Worm (Caenorhabditis elegans): ENCODE results near the gene srj-11.

The srj-11 gene

ce11 chrV:3276184-3276583 lies 35.0 kb downstream of the srj-11 start:
- TF ChIP-seq B0310.2 (tag; optimal IDR thresholded peaks at IDR 0.05) (no peak), ama-1 (optimal IDR thresholded peaks at IDR 0.05) (no peak), hmg-4 (GFP tag; optimal IDR thresholded peaks at IDR 0.05) (no peak), sea-1 (GFP tag; conservative IDR thresholded peaks at IDR 0.05) (no peak)

ce11 chrV:3278101-3278639 lies 36.9 kb downstream of the srj-11 start, which contains the start of gene fbxa-64:
TSS of gene fbxa-64 (minus strand) at chrV:3278151.
- TF ChIP-seq F13C5.2 (tag; optimal IDR thresholded peaks at IDR 0.05) (no peak), tbx-37 (GFP tag; conservative IDR thresholded peaks at IDR 0.05) (no peak), pes-1 (GFP tag; IDR thresholded peaks at IDR 0.05) (no peak), flt-1 (GFP tag; IDR thresholded peaks at IDR 0.05) (no peak), tra-4 (tag; optimal IDR thresholded peaks at IDR 0.05) (no peak), hnd-1 (tag; optimal IDR thresholded peaks at IDR 0.05) (no peak), aly-1 (tag; optimal IDR thresholded peaks at IDR 0.05) (no peak), hmg-4 (GFP tag; optimal IDR thresholded peaks at IDR 0.05) (no peak), ama-1 (optimal IDR thresholded peaks at IDR 0.05) (no peak), scrt-1 (GFP tag; IDR thresholded peaks at IDR 0.05) (no peak), ceh-13 (GFP tag; optimal IDR thresholded peaks at IDR 0.05) (no peak), sea-1 (GFP tag; conservative IDR thresholded peaks at IDR 0.05) (no peak), tbx-11 (GFP tag; IDR thresholded peaks at IDR 0.05) (no peak)

ce11 chrV:3279138-3279537 lies 37.9 kb downstream of the srj-11 start:
- TF ChIP-seq tra-4 (tag; optimal IDR thresholded peaks at IDR 0.05) (no peak), hmbx-1 (tag; optimal IDR thresholded peaks at IDR 0.05) (no peak), B0310.2 (tag; optimal IDR thresholded peaks at IDR 0.05) (no peak)

ce11 chrV:3280009-3280408 lies 38.8 kb downstream of the srj-11 start, which contains the start of gene T28A11.2:
TSS of gene T28A11.2 (plus strand) at chrV:3280379.
- TF ChIP-seq aly-1 (tag; optimal IDR thresholded peaks at IDR 0.05) (no peak), flt-1 (GFP tag; IDR thresholded peaks at IDR 0.05) (no peak), ama-1 (optimal IDR thresholded peaks at IDR 0.05) (no peak), hnd-1 (tag; optimal IDR thresholded peaks at IDR 0.05) (no peak), sea-1 (GFP tag; conservative IDR thresholded peaks at IDR 0.05) (no peak), hmg-4 (GFP tag; optimal IDR thresholded peaks at IDR 0.05) (no peak), ets-7 (tag; optimal IDR thresholded peaks at IDR 0.05) (no peak), tra-4 (tag; optimal IDR thresholded peaks at IDR 0.05) (no peak), pes-1 (GFP tag; IDR thresholded peaks at IDR 0.05) (no peak), F13C5.2 (tag; optimal IDR thresholded peaks at IDR 0.05) (no peak)

- TF ChIP-seq tbx-37 (GFP tag; conservative IDR thresholded peaks at IDR 0.05) = no peak
- no peak for TF ChIP-seq tra-4 (tag; optimal IDR thresholded peaks at IDR 0.05)
- TF ChIP-seq B0310.2 (tag; optimal IDR thresholded peaks at IDR 0.05) = no peak
- TF ChIP-seq tbx-11 (GFP tag; IDR thresholded peaks at IDR 0.05) = no peak
- TF ChIP-seq sea-1 (GFP tag; conservative IDR thresholded peaks at IDR 0.05) = no peak
- no peak for TF ChIP-seq ceh-13 (GFP tag; optimal IDR thresholded peaks at IDR 0.05)
- TF ChIP-seq ets-7 (tag; optimal IDR thresholded peaks at IDR 0.05) = no peak
- TF ChIP-seq hmbx-1 (tag; optimal IDR thresholded peaks at IDR 0.05) = no peak
- no peak for TF ChIP-seq ama-1 (optimal IDR thresholded peaks at IDR 0.05)
- TF ChIP-seq flt-1 (GFP tag; IDR thresholded peaks at IDR 0.05) = no peak
- TF ChIP-seq hmg-4 (GFP tag; optimal IDR thresholded peaks at IDR 0.05) = no peak
- no peak for TF ChIP-seq F13C5.2 (tag; optimal IDR thresholded peaks at IDR 0.05)
These were observed 40.3 kb downstream of the srj-11 start, which contains the start of gene T28A11.25 for ce11 chrV:3281523-3281922. TSS of gene T28A11.25 (plus strand) at chrV:3281823.

- TF ChIP-seq pes-1 (GFP tag; IDR thresholded peaks at IDR 0.05) (no peak), flt-1 (GFP tag; IDR thresholded peaks at IDR 0.05) (no peak), tbx-11 (GFP tag; IDR thresholded peaks at IDR 0.05) (no peak)
These were observed 41.7 kb downstream of the srj-11 start, which contains the start of gene str-64 for ce11 chrV:3282957-3283356. TSS of gene str-64 (plus strand) at chrV:3283257.

ce11 chrV:3284629-3285028 lies 43.4 kb downstream of the srj-11 start, which contains the start of gene F35F10.5:
TSS of gene F35F10.5 (plus strand) at chrV:3284929.
- TF ChIP-seq pes-1 (GFP tag; IDR thresholded peaks at IDR 0.05) (no peak), tra-4 (tag; optimal IDR thresholded peaks at IDR 0.05) (no peak), sea-1 (GFP tag; conservative IDR thresholded peaks at IDR 0.05) (no peak), scrt-1 (GFP tag; IDR thresholded peaks at IDR 0.05) (no peak), ceh-36 (tag; optimal IDR thresholded peaks at IDR 0.05) (no peak), ets-7 (tag; optimal IDR thresholded peaks at IDR 0.05) (no peak), F13C5.2 (tag; optimal IDR thresholded peaks at IDR 0.05) (no peak), tbx-37 (GFP tag; conservative IDR thresholded peaks at IDR 0.05) (no peak)

ce11 chrV:3287330-3287729 lies 46.1 kb downstream of the srj-11 start, which contains the start of gene F35F10.7:
TSS of gene F35F10.7 (minus strand) at chrV:3287430.
- TF ChIP-seq sea-1 (GFP tag; conservative IDR thresholded peaks at IDR 0.05) (no peak), tra-4 (tag; optimal IDR thresholded peaks at IDR 0.05) (no peak), hnd-1 (tag; optimal IDR thresholded peaks at IDR 0.05) (no peak), ets-7 (tag; optimal IDR thresholded peaks at IDR 0.05) (no peak), pes-1 (GFP tag; IDR thresholded peaks at IDR 0.05) (no peak), ceh-36 (tag; optimal IDR thresholded peaks at IDR 0.05) (no peak), hmg-4 (GFP tag; optimal IDR thresholded peaks at IDR 0.05) (no peak), F13C5.2 (tag; optimal IDR thresholded peaks at IDR 0.05) (no peak), aly-1 (tag; optimal IDR thresholded peaks at IDR 0.05) (no peak), B0310.2 (tag; optimal IDR thresholded peaks at IDR 0.05) (no peak), hmbx-1 (tag; optimal IDR thresholded peaks at IDR 0.05) (no peak), flt-1 (GFP tag; IDR thresholded peaks at IDR 0.05) (no peak), scrt-1 (GFP tag; IDR thresholded peaks at IDR 0.05) (no peak), tbx-37 (GFP tag; conservative IDR thresholded peaks at IDR 0.05) (no peak), tbx-11 (GFP tag; IDR thresholded peaks at IDR 0.05) (no peak)
